Fruit fly (Drosophila melanogaster) ovary, adult (tissue): ENCODE measurements around the gene Muc68D.

Source experiments
- CG17801 ChIP-seq: fragments of 200-800 bp; optimal IDR thresholded peaks from 2 replicates; lab custom pipeline; 2019; ENCODE audit warnings: missing biosample characterization, mild to moderate bottlenecking, missing genetic modification characterization, moderate library complexity; ENCODE audit not compliant: partially characterized antibody

Gene Muc68D

DNA sequence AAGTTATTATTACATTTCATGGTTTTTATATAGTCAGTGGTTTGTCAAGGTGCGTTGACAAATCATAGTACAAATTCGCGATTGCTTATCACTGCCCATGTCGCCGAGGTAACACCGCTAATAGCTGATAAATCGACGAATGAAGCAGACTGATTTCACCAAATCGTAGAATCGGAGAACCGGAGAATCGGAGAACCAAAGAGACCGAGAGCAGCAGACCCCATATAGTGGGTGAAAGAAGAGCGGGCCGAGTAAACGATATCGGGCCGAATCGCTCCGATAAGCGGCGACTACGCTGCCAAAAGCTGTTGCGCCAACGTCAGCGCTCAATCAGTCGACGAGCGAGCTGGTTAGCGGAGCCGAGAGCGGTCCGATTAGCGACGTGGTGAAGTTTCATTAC is 4.8 kb upstream of the Muc68D start, which contains the start of gene CG14131:
TSS of gene CG14131 (plus strand) at position 343 of the 400 bp plus-strand sequence.
- no peak for TF ChIP-seq CG17801 (GFP tag; lab: Kevin White, UChicago)

DNA sequence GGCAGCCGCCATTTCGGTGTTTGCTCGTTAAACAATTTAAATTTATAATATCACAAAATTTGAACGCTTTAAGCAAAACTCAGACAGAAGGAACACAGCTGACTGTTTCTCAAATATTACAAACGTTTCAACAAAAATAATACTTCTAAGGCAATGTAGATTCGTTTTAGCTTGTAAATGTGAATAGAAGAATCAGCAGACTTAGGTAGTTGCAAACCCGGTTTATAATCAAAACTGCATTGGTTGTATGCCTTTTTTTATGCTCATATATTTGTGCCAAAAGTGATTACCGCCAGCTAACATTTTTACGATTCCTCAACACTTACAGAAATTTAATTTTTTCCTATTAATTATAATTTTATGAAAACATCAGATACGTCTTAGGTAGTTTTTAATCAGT is 2.4 kb upstream of the Muc68D start, which contains the start of gene Tim13:
TSS of gene Tim13 (minus strand) at position 101 of the 400 bp plus-strand sequence.
- TF ChIP-seq CG17801 (GFP tag; lab: Kevin White, UChicago) = no peak

DNA sequence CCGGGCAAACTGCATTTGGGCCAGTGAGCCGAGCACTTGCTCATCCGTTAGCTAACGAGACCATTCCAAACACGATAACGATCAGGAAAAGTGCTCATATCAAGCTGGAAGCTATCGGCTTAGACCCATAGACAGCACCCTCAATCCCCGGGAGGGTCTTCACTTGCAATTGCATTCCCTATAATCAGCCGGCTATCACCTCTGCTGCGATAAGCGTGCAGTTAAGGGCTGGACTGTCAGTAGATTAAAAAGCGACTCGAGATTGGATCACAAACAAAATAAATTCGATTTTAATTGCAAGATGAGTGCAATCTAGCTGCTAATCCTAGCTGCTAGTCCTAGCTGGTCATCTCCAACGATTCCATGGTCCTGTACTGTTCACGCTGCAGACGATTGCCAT is 1.8 kb upstream of the Muc68D start:
- no peak for TF ChIP-seq CG17801 (GFP tag; lab: Kevin White, UChicago)

DNA sequence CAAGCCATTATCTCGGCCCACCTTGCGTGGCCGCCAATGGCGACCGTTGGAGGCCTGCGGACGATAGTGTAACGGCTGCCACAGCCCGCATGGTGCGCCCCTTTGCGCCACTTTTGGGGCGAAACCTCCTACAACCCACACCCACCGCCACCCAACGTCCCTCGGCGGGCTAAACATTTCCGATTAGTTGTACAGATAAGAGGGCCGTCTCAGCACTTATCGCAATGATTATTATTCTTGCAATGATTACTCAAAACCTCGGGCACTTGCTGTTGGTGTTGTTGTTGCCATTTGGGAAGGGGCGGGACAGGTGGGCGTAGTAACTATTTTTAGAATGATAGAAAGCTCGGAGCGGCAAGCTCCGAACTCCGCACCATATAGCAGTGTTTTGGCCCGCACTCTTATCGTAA is 656 bp upstream of the Muc68D start:
- TF ChIP-seq CG17801 (GFP tag; lab: Kevin White, UChicago) = no peak

DNA sequence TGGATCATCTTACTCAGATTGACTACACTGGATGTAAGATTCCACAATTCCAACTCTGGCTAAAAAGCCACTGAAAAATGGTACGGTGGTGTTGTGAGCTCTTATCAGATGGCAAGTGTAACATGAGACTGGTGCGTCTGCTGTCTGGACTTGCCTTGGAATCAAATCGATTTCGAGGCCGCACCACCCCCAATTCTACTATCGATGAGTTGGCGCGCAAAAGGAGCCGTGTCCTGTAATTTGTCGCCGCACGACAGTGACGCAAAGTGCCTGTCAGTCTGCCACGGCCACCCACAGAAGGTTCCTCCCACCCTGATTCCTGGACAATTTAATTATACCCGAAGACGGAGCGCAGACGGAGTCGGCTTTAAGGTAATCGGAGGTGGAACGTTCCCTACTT is 5.4 kb downstream of the Muc68D start:
- TF ChIP-seq CG17801 (GFP tag; lab: Kevin White, UChicago) = no peak

DNA sequence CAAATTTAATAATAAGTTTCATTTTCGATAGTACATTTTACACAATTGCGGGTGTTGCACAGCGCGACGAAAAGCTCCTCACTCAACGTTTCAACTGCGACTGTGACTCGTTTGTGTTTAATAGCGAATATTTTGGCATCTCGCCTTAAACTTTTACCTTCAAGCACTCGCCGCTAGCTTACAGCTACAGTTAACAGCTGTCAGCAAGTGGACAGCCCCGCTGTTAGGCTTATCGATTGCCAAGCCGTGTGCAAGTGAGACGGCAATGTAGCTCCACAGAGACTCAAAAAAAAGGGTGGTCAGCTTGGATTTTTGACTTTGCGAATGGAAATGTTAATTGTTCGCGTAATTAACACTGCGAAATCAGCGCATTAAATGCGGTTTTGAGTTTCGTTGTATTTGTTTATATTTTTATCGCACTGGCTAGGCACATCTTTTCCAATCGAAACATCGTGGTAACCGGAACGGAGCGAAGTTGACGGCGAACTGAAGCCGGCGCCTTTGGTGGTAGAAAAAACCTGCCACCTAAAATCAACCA is 6.2 kb downstream of the Muc68D start, which contains the start of gene loaf:
TSS of gene loaf (minus strand) at position 488 of the 538 bp plus-strand sequence.
- no peak for TF ChIP-seq CG17801 (GFP tag; lab: Kevin White, UChicago)

DNA sequence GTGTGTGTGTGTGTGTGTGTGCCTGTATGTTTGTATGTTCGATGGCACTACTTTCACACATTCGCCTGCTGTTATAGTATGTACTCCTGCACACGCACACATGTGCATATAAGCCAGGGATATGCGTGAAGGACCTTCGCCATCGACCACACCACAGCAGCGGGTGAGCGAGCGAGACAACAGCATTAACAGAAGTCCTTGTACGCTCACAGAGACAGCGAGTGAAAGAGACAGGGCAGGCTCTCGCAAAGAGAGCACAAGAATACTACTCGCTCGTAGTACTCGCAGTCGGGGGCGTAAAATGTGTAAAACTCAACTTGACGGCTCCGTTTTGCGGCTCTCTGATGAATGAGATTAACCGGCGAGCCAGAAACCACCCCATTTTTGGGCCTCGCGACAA is 7.0 kb downstream of the Muc68D start:
- TF ChIP-seq CG17801 (GFP tag; lab: Kevin White, UChicago) = no peak

DNA sequence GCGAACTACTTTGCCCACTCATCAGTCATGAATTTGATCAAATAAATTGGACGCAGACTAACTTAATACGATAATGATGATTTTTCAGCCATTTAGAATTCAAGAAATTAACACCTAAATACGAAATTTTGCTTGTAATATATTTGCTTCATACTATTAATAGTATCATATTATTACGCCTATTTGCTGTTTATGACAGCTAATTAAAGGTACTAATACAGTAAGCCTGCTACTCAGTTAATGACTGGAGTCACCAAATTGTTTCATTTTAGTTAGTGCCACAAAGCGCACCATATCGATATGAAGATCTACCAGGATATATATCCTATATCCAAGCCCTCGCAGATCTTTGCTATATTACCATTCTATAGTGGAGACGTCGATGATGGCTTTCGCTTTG is 21.0 kb downstream of the Muc68D start, which contains the start of gene Gr68a:
TSS of gene Gr68a (plus strand) at position 301 of the 400 bp plus-strand sequence.
- TF ChIP-seq CG17801 (GFP tag; lab: Kevin White, UChicago) = no peak

DNA sequence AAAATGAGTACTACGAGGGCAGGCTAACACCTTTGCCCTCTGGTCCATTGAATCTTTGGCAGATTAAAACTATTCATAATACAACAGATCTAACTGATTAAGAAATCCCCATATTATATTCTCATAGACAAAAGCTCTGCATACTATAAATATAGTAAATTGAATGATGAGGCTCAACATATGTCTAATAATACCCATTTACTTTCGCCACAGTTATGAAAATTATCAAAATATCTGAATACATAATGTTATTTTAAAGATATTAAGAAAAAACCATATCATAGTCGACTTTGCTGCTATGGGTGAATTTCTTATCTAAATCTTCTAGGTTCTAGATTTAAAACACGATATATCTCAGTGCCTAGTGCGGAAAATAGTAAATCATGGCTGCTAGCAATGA is 40.1 kb downstream of the Muc68D start, which contains the start of gene CG32087:
TSS of gene CG32087 (plus strand) at position 301 of the 400 bp plus-strand sequence.
- TF ChIP-seq CG17801 (GFP tag; lab: Kevin White, UChicago) = no peak

DNA sequence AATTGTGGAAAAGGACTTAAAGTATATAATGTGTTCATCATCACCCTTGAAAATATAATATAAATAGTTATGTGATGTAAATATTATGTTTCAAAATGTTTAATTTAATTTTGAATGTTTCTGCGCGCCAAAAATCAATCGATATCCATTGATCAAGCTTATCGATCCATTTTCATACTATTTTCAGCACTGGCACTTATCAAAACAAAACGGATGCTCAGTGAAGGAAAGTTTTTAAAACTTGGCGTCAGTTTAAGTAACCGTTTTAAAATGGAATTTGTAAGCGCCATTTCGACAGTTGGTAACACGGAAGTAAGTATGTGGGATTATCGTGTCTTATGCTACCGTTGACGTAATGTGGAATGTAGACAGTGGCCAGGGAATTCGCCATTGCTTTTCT is 43.8 kb downstream of the Muc68D start, which contains the start of gene sunn:
TSS of gene sunn (plus strand) at position 202 of the 400 bp plus-strand sequence.
- TF ChIP-seq CG17801 (GFP tag; lab: Kevin White, UChicago) = no peak

DNA sequence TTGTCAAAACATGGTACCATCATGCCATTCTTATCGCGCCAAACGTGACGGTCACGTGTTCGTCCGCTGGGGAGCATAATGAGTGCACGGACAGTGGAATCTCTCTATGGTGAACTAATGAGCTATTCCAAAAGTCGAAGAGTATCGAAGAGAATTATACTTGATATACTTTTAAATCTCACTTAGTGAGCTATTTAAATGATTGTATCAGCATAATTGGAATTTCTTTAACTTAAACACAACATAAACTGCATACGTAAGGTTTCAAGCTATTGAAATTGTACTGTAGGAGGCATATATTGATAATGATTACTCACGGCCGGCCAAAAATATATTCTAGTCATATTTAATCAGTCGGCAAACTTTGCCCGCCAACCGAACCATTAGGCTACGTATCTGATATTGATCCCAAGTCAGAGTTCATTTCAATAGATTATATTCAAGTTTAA is 50.4 kb downstream of the Muc68D start:
- TF ChIP-seq CG17801 (GFP tag; lab: Kevin White, UChicago) = peak; percentile 18

DNA sequence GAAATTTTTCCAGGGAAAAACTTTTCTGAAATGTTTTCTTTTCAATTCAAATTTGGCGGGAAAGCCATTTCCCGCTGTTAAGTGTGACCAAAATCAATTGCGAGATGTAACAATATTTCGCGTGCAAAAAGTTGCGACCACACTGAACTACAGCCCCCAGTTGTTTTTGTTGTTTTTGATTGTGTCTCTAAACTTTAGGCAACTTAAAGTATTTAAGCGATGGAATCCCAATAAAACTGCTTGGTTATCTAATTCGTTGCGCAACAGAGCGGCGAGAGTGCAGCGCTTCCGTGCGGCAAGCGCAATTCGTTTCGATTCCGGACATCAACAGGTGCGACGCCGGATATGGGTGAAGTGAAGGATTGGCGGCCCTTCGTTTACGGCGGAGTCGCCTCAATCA is 51.2 kb downstream of the Muc68D start, which contains the start of gene Bmcp:
TSS of gene Bmcp (plus strand) at position 155 of the 400 bp plus-strand sequence.
- peak; percentile 51 for TF ChIP-seq CG17801 (GFP tag; lab: Kevin White, UChicago)

DNA sequence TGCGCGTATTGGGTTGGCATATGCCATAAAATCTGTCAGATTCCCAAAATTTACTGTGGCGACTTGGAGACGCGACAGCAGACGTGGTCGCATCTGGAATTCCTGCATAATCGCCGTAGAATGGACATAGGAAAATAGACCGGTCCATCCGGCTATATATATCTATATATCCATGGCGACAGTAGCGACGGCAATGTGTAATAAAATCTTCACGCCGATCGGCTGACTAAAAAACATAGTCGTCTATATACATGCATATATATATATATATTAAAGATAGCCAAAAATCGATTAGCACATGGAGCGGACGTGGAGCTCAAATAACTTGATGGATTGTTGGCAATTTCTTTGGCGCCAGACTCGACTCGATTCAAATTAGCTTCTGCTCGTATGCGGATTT is 54.0 kb downstream of the Muc68D start:
- no peak for TF ChIP-seq CG17801 (GFP tag; lab: Kevin White, UChicago)

DNA sequence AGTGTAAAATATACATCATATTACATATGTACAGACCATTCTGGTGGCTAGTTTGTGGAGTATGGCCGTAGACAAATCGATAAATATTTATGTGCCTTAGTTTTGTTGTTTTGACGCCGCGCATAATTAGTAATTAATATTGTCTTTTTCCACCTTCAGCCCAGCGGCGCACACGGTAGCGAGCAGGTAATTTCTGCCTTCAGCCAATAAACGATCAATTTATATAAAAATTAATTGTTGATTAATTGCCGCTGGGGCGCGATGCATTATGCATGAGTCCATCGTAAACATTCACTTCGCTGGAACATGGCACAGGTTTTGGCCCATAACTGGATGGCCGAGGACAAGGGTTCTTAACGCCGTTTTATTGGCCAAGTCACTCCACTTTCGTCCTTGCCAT is 54.7 kb downstream of the Muc68D start:
- no peak for TF ChIP-seq CG17801 (GFP tag; lab: Kevin White, UChicago)
